Worm (Caenorhabditis elegans): ENCODE measurements around the gene F12A10.8.

Gene F12A10.8

ce11 chrII:5500470-5500869 is 394 bp downstream of the F12A10.8 start, which contains the start of gene fzy-1:
TSS of gene fzy-1 (plus strand) at chrII:5500770.
- no peak for TF ChIP-seq dao-5 (tag; optimal IDR thresholded peaks at IDR 0.05)
- TF ChIP-seq W03F9.2 (tag; optimal IDR thresholded peaks at IDR 0.05): no peak
- TF ChIP-seq him-1 (tag; optimal IDR thresholded peaks at IDR 0.05): no peak

- no peak for TF ChIP-seq W03F9.2 (tag; optimal IDR thresholded peaks at IDR 0.05)
- no peak for TF ChIP-seq dao-5 (tag; optimal IDR thresholded peaks at IDR 0.05)
- TF ChIP-seq him-1 (tag; optimal IDR thresholded peaks at IDR 0.05): no peak
Observed at ce11 chrII:5498156-5498739, 2.6 kb downstream of the F12A10.8 start, which contains the start of the genes suex-1 and F12A10.9. TSS of gene suex-1 (minus strand) at chrII:5498256. TSS of gene F12A10.9 (plus strand) at chrII:5498689.

ce11 chrII:5497541-5497940 is 3.3 kb downstream of the F12A10.8 start:
- TF ChIP-seq W03F9.2 (tag; optimal IDR thresholded peaks at IDR 0.05) (no peak), dao-5 (tag; optimal IDR thresholded peaks at IDR 0.05) (no peak), him-1 (tag; optimal IDR thresholded peaks at IDR 0.05) (no peak)

- TF ChIP-seq dao-5 (tag; optimal IDR thresholded peaks at IDR 0.05) (no peak), him-1 (tag; optimal IDR thresholded peaks at IDR 0.05) (no peak), W03F9.2 (tag; optimal IDR thresholded peaks at IDR 0.05) (no peak)
Observed at ce11 chrII:5496375-5496774, 4.5 kb downstream of the F12A10.8 start, which contains the start of gene F12A10.1. TSS of gene F12A10.1 (plus strand) at chrII:5496540.

ce11 chrII:5494405-5494804 is 6.5 kb downstream of the F12A10.8 start, which contains the start of gene F12A10.6:
TSS of gene F12A10.6 (minus strand) at chrII:5494505.
- TF ChIP-seq dao-5 (tag; optimal IDR thresholded peaks at IDR 0.05): no peak
- TF ChIP-seq him-1 (tag; optimal IDR thresholded peaks at IDR 0.05): no peak
- TF ChIP-seq W03F9.2 (tag; optimal IDR thresholded peaks at IDR 0.05): no peak

ce11 chrII:5487844-5488243 is 13.0 kb downstream of the F12A10.8 start, which contains the start of gene nep-5:
TSS of gene nep-5 (plus strand) at chrII:5488144.
- TF ChIP-seq dao-5 (tag; optimal IDR thresholded peaks at IDR 0.05) (no peak), him-1 (tag; optimal IDR thresholded peaks at IDR 0.05) (no peak), W03F9.2 (tag; optimal IDR thresholded peaks at IDR 0.05) (no peak)

- TF ChIP-seq W03F9.2 (tag; optimal IDR thresholded peaks at IDR 0.05): no peak
- TF ChIP-seq dao-5 (tag; optimal IDR thresholded peaks at IDR 0.05): no peak
- TF ChIP-seq him-1 (tag; optimal IDR thresholded peaks at IDR 0.05): no peak
Observed at ce11 chrII:5481982-5482381, 18.9 kb downstream of the F12A10.8 start, which contains the start of gene cal-8. TSS of gene cal-8 (minus strand) at chrII:5482041.

ce11 chrII:5478318-5478717 is 22.5 kb downstream of the F12A10.8 start, which contains the start of gene F56D1.1:
TSS of gene F56D1.1 (plus strand) at chrII:5478618.
- no peak for TF ChIP-seq him-1 (tag; optimal IDR thresholded peaks at IDR 0.05)
- TF ChIP-seq dao-5 (tag; optimal IDR thresholded peaks at IDR 0.05): no peak
- TF ChIP-seq W03F9.2 (tag; optimal IDR thresholded peaks at IDR 0.05): no peak

- TF ChIP-seq W03F9.2 (tag; optimal IDR thresholded peaks at IDR 0.05): no peak
- no peak for TF ChIP-seq dao-5 (tag; optimal IDR thresholded peaks at IDR 0.05)
- TF ChIP-seq him-1 (tag; optimal IDR thresholded peaks at IDR 0.05): no peak
Observed at ce11 chrII:5474946-5475345, 25.9 kb downstream of the F12A10.8 start, which contains the start of gene ilcr-2. TSS of gene ilcr-2 (plus strand) at chrII:5475246.

ce11 chrII:5473946-5474423 is 26.9 kb downstream of the F12A10.8 start, which contains the start of gene mrps-16:
TSS of gene mrps-16 (plus strand) at chrII:5474373.
- no peak for TF ChIP-seq dao-5 (tag; optimal IDR thresholded peaks at IDR 0.05)
- peak; percentile 58 for TF ChIP-seq W03F9.2 (tag; optimal IDR thresholded peaks at IDR 0.05)

- no peak for TF ChIP-seq him-1 (tag; optimal IDR thresholded peaks at IDR 0.05)
- no peak for TF ChIP-seq W03F9.2 (tag; optimal IDR thresholded peaks at IDR 0.05)
- no peak for TF ChIP-seq dao-5 (tag; optimal IDR thresholded peaks at IDR 0.05)
Observed at ce11 chrII:5465729-5466408, 35.0 kb downstream of the F12A10.8 start, which contains the start of gene clr-1. TSS of gene clr-1 (plus strand) at chrII:5466358.

ce11 chrII:5463692-5464300 is 37.1 kb downstream of the F12A10.8 start:
- no peak for TF ChIP-seq W03F9.2 (tag; optimal IDR thresholded peaks at IDR 0.05)
- no peak for TF ChIP-seq dao-5 (tag; optimal IDR thresholded peaks at IDR 0.05)
- no peak for TF ChIP-seq him-1 (tag; optimal IDR thresholded peaks at IDR 0.05)

ce11 chrII:5460911-5461310 is 40.0 kb downstream of the F12A10.8 start:
- no peak for TF ChIP-seq him-1 (tag; optimal IDR thresholded peaks at IDR 0.05)
- no peak for TF ChIP-seq W03F9.2 (tag; optimal IDR thresholded peaks at IDR 0.05)
- TF ChIP-seq dao-5 (tag; optimal IDR thresholded peaks at IDR 0.05): no peak
